Fruit fly (Drosophila melanogaster) whole organism: ENCODE results near the gene Hsp67Ba.

Source experiments
- CG8478 ChIP-seq: fragments of >200 bp; optimal IDR thresholded peaks from 2 replicates; lab custom pipeline; 2018; ENCODE audit warnings: inconsistent platforms
- Dll ChIP-seq: fragments of >200 bp; optimal IDR thresholded peaks from 2 replicates; lab custom pipeline; 2017
- EcR ChIP-seq, 2 experiments: fragments of >200 bp; optimal IDR thresholded peaks; 2 replicates each; lab custom pipeline; 2017; ENCODE audit warnings: missing biosample characterization in 2 of 2, missing genetic modification characterization in 2 of 2, missing genetic modification reagents in 2 of 2
- pan ChIP-seq: fragments of >200 bp; optimal IDR thresholded peaks from 2 replicates; lab custom pipeline; 2017
- psq ChIP-seq: fragments of >200 bp; optimal IDR thresholded peaks from 2 replicates; lab custom pipeline; 2017
- usp ChIP-seq: fragments of >200 bp; optimal IDR thresholded peaks from 2 replicates; lab custom pipeline; 2017; ENCODE audit warnings: missing biosample characterization, missing genetic modification characterization, mixed read lengths

The Hsp67Ba gene

DNA sequence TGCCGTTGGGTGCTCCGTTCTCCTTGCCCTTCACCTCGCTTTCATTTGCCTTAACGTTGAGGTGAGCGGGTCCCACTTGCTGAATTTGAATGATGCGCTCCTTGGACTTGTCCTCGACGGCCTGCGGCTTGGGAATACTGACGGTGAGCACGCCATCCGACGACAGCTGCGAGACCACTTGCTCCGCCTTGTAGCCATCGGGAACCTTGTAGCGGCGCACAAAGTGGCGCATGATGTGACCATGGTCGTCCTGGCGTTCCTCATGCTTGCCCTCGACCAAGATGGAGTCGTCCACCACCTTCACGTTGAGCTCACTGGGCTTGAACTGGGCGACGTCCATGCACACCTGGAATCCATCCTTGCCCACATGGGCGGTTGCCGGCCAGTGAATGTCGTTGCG is 2.8 kb downstream of the Hsp67Ba start:
- no peak for TF ChIP-seq psq (lab: Kevin White, UChicago)
- no peak for TF ChIP-seq usp (GFP tag; lab: Kevin White, UChicago)
- no peak for TF ChIP-seq EcR (GFP tag; optimal IDR thresholded peaks at IDR 0.05; lab: Kevin White, UChicago)
- no peak for TF ChIP-seq Dll (lab: Kevin White, UChicago)

DNA sequence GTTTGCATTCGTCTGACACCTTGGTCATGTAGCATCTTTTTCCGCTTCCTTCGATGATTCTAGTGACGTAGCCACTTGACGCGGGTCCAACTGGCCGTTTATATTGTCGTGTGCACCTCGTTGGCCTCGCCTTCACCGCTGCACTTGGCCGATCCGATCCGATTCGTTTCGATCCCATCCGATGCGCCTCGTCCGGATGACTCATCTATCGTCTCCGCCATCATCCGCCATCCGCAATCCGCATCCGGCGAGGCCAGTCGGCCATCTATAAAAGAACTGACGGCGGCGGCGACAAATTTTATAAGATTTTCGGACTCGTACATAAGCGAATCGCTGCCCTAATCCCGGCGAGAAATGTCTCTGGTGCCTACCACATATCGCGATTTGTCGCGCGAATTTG is 4.2 kb downstream of the Hsp67Ba start, which contains the start of gene CG4461:
TSS of gene CG4461 (plus strand) at position 301 of the 400 bp plus-strand sequence.
- no peak for TF ChIP-seq Dll (lab: Kevin White, UChicago)

DNA sequence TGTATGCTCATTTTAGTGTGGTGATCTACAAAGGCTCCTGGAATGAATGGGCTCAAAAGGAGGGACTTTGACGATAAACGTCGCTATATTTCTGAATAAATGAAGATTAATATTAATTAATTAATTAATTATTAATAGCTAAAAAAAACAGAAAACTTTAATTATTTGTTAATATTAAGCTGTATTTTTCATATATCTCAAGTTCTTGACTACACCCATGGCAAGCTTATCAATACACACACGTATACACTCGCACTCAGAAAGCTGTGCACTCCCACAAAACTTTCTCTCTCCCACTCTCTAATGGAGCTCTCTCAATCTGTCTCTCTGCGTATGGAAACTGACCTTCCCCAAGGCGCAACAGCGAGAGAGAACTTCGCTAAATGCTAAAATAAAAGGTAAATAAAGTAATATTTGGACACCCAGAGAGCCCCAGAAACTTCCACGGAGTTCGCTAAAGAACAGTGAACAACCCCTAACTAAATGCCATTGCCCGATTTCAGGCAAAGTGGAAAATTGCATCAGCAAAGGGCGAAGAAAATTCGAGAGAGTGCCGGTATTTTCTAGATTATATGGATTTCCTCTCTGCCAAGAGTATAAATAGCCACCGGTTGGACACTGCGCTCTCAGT is 5.8 kb downstream of the Hsp67Ba start:
- no peak for TF ChIP-seq Dll (lab: Kevin White, UChicago)
- TF ChIP-seq EcR (GFP tag; optimal IDR thresholded peaks at IDR 0.05; lab: Kevin White, UChicago), result peak; percentile 26 to 68

DNA sequence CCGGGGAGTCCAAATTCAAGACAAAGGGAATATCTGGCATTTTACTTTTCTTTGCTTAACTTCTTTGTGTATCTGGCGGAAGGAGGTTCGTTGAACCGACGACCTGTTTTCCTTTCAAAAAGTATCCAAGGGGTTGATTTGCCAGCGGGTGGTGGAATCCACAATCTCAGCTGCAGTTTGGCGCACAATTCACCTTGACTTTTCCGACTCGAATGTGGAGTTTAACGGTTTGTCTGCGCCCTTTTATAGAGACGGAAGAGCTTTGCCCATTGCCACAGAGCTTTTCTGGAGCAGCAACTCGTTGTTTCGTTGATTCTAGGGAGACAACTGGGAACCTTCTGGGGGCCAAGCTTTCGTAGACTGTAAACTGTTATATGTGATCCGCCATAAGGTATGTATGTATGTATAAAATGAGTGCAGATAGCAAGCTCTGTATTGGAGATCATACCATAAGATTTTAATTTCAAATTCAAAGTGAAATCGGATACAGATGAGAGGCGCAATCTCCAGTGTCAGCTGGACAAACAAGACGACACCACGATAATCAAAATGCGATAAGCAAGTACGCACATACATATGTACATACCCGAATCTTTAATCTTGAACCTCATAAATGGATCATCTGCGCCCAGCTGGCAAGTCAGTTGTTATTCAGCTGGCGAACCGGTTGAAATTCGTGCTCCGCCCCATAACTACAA is 6.9 kb downstream of the Hsp67Ba start, which contains the start of the genes Hsp67Bc, CG4456 and Hsp22:
TSS of gene Hsp67Bc (minus strand) at position 220 of the 698 bp plus-strand sequence.
TSS of gene CG4456 (plus strand) at position 445 of the 698 bp plus-strand sequence.
TSS of gene Hsp22 (plus strand) at position 654 of the 698 bp plus-strand sequence.
- TF ChIP-seq EcR (GFP tag; optimal IDR thresholded peaks at IDR 0.05; lab: Kevin White, UChicago), result peak in 1 of 2 experiments; percentile 72
- TF ChIP-seq pan (lab: Kevin White, UChicago), result no peak

DNA sequence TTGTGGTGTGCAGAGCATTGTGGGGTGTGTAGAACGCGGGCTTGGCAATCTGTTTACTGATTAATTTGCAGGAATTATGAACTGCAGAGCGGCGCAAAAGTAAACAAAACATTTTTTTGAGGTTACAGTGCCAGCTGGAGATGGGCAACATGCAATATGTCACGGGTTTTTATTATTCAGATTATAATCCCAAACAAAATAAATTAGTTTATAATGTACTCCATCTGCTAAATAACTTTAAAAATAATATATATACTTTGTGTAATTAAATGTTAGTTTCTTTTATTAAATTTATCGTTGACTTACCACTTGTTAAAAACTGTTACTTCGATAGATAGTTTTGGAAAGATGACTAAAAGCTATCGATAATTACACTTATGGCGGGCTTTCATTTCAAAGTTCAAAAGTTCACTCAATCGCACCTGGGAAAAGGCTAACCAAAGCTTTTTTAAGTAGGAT is 8.4 kb downstream of the Hsp67Ba start, which contains the start of gene Fdx1:
TSS of gene Fdx1 (minus strand) at position 332 of the 459 bp plus-strand sequence.
- TF ChIP-seq psq (lab: Kevin White, UChicago) (no peak), CG8478 (lab: Kevin White, UChicago) (no peak), usp (GFP tag; lab: Kevin White, UChicago) (no peak), Dll (lab: Kevin White, UChicago) (no peak), pan (lab: Kevin White, UChicago) (no peak), EcR (GFP tag; optimal IDR thresholded peaks at IDR 0.05; lab: Kevin White, UChicago) (no peak)

DNA sequence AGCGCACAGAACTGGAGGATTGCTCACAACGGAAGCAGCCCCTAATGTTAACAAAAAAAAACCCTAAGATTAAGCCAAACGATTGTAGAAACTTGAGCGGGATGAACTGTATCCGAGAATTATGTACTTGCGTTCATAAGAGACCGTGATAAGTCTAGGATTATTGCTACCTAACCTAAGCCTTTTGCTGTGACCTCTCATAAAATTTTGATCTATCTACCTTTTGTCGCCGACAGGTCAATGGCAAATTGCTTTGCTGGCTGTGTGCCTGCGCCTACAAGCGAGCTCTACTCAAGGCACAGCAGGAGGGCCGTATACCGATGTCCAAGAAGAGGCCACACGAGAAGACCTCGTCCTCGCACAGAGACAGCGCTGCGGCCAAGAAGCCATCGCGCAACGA is 10.7 kb downstream of the Hsp67Ba start:
- TF ChIP-seq CG8478 (lab: Kevin White, UChicago) (no peak), psq (lab: Kevin White, UChicago) (no peak), pan (lab: Kevin White, UChicago) (no peak), usp (GFP tag; lab: Kevin White, UChicago) (no peak), EcR (GFP tag; optimal IDR thresholded peaks at IDR 0.05; lab: Kevin White, UChicago) (no peak), Dll (lab: Kevin White, UChicago) (no peak)

DNA sequence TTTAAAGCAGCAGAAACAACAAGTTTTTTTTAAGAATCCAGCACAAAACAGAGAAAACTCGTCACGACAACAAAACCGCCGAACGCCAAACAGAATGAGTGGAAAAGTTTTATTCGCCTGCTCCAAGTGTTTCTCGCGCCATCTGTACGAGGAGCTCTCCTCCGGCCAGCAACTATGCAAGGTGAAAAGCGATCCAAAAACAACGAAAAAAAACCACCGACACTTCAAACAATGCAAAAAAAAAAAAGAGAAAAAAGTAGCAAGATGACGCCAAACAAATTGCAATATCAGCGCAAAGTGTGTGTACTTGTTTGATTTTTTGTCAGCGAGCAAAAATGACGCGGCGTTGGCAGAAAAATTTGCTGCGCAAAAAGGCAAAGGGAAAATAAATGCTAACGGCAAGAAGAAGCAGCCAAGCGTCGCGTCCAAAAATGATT is 11.9 kb downstream of the Hsp67Ba start:
- TF ChIP-seq pan (lab: Kevin White, UChicago) (no peak), EcR (GFP tag; optimal IDR thresholded peaks at IDR 0.05; lab: Kevin White, UChicago) (no peak), Dll (lab: Kevin White, UChicago) (no peak), usp (GFP tag; lab: Kevin White, UChicago) (no peak), CG8478 (lab: Kevin White, UChicago) (no peak), psq (lab: Kevin White, UChicago) (no peak)

DNA sequence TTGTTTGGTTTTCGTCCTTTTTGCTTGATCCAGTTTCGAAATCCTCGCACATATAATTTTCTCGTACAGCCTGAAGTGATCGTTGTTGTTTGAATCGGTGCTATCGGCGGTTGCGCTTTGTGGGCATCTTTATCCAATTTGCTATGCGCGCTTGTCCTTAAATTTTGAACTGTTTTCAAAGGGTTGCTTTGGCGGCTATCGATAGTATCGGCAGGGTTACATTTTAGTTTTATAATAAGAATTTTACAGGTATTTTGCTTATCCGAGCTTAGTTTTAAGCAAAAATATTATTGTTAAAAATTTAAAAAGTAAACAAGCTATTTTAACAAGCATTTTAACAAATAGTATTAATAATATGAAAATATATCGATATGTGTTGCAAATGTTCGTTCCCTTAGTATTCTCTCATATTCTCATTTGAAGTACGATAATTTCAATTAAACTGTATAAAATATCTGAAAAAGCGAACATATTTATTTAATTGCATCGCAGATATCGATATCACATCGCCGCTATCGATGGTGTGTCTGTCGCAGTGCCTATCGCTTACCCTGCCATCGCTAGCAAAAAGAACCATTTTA is 12.4 kb downstream of the Hsp67Ba start, which contains the start of the genes Klp67A and CG4452:
TSS of gene Klp67A (minus strand) at position 197 of the 581 bp plus-strand sequence.
TSS of gene CG4452 (plus strand) at position 528 of the 581 bp plus-strand sequence.
- no peak for TF ChIP-seq Dll (lab: Kevin White, UChicago)
- peak; percentile 62 for TF ChIP-seq psq (lab: Kevin White, UChicago)

DNA sequence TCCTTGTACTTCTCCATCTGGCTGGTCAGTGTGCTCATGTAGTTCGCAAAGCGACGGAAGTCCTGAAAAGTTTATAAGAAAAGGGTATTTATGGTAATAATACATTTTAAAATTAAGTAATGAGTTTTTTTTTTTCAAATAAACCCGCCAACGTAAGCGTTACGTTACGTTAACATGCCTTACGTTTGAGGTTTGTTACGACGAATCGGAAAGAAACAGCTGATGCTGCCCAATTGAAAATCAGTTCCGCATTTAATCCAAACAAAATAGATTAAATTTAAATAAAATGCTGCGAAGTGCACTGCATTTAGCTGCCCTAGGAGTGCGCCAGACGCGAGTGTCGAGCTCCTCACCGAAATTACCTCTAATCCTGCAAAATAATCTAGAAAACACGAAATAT is 15.2 kb downstream of the Hsp67Ba start, which contains the start of gene mRRF1:
TSS of gene mRRF1 (plus strand) at position 220 of the 400 bp plus-strand sequence.
- no peak for TF ChIP-seq usp (GFP tag; lab: Kevin White, UChicago)
- no peak for TF ChIP-seq Dll (lab: Kevin White, UChicago)
- TF ChIP-seq psq (lab: Kevin White, UChicago), result no peak
- no peak for TF ChIP-seq EcR (GFP tag; optimal IDR thresholded peaks at IDR 0.05; lab: Kevin White, UChicago)
- TF ChIP-seq CG8478 (lab: Kevin White, UChicago), result no peak
- no peak for TF ChIP-seq pan (lab: Kevin White, UChicago)

DNA sequence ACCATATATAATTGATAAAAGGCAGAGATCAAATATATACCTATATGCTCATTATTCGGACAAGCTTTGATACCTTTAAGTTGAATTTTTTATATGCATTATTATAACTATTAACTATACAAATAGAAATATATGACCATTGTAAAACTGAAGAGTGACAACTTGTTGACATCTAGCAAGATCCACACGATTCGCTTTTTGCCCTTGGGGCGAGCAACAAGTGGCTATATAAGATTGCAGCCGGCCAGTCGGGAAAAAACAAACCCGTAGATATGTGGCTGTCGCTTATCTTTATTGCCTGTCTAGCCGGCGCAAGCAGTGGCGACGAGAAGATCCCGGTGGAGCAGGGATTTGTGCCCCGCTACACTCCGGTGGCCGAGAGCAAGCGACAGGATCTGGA is 17.4 kb downstream of the Hsp67Ba start, which contains the start of gene CG34456:
TSS of gene CG34456 (plus strand) at position 215 of the 400 bp plus-strand sequence.
- TF ChIP-seq usp (GFP tag; lab: Kevin White, UChicago) (no peak), CG8478 (lab: Kevin White, UChicago) (no peak), pan (lab: Kevin White, UChicago) (no peak), Dll (lab: Kevin White, UChicago) (no peak), psq (lab: Kevin White, UChicago) (no peak), EcR (GFP tag; optimal IDR thresholded peaks at IDR 0.05; lab: Kevin White, UChicago) (no peak)

DNA sequence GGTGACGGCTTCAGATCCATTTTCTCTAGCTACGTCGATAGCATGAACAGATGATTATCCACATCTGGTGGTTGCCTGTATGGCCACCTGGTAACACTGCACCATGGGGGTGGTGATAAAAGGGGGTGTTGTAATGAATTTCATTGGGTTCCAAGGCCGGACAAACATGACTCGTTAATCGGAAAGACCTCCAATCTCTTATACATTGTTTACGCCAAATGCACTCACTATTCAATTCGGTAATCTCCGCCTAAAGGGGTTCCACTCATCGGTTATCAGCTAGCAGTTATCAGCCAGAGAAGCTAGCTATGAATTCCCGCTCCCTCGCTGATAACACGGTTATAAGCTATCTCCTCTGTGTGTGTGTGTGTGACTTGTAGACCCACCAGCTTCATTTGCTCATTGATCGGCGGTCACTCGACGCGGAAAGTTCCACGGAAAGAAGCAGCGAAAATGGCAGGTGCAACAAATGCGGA is 19.1 kb downstream of the Hsp67Ba start, which contains the start of gene Pdxk:
TSS of gene Pdxk (plus strand) at position 100 of the 476 bp plus-strand sequence.
- TF ChIP-seq EcR (GFP tag; optimal IDR thresholded peaks at IDR 0.05; lab: Kevin White, UChicago) (no peak), pan (lab: Kevin White, UChicago) (no peak), usp (GFP tag; lab: Kevin White, UChicago) (no peak)
